Worm (Caenorhabditis elegans) whole organism, L4/young adult: ENCODE results near the gene prp-19.

Experiments used
- W03F9.2 ChIP-seq: fragments of 150-350 bp; optimal IDR thresholded peaks from 2 replicates; lab custom pipeline; 2014; ENCODE audit warnings: missing biosample characterization, missing genetic modification characterization
- dao-5 ChIP-seq: sonication (generic microtip); optimal IDR thresholded peaks from 2 replicates; lab custom pipeline; 2016; ENCODE audit warnings: missing genotype, missing genetic modification characterization, moderate library complexity, missing compliant biosample characterization
- him-1 ChIP-seq: sonication (generic microtip); optimal IDR thresholded peaks from 2 replicates; lab custom pipeline; 2016; ENCODE audit warnings: missing genotype, missing genetic modification reagents, missing genetic modification characterization, missing compliant biosample characterization

Gene prp-19

ce11 chrIII:5196298-5197045 is 24.6 kb upstream of the prp-19 start:
- TF ChIP-seq W03F9.2 (tag; lab: Kevin White, UChicago) (no peak), dao-5 (tag; lab: Kevin White, UChicago) (no peak), him-1 (no peak)

ce11 chrIII:5195690-5196089 is 23.8 kb upstream of the prp-19 start, which contains the start of gene moc-6:
Gene moc-6, plus strand, starts transcription at chrIII:5195990.
- TF ChIP-seq dao-5 (tag; lab: Kevin White, UChicago) (no peak), him-1 (no peak), W03F9.2 (tag; lab: Kevin White, UChicago) (no peak)

- TF ChIP-seq him-1 = no peak
- TF ChIP-seq W03F9.2 (tag; lab: Kevin White, UChicago) = no peak
- TF ChIP-seq dao-5 (tag; lab: Kevin White, UChicago) = no peak
Measured at ce11 chrIII:5193266-5193665, 21.4 kb upstream of the prp-19 start.

- TF ChIP-seq W03F9.2 (tag; lab: Kevin White, UChicago) = peak; percentile 45
- TF ChIP-seq him-1 = no peak
Measured at ce11 chrIII:5190671-5191174, 18.9 kb upstream of the prp-19 start, which contains the start of gene hira-1. Gene hira-1, plus strand, starts transcription at chrIII:5191124.

- TF ChIP-seq W03F9.2 (tag; lab: Kevin White, UChicago) (no peak), dao-5 (tag; lab: Kevin White, UChicago) (no peak), him-1 (no peak)
Measured at ce11 chrIII:5190179-5190578, 18.3 kb upstream of the prp-19 start.

ce11 chrIII:5188426-5188825 is 16.6 kb upstream of the prp-19 start, which contains the start of gene K10D2.8:
Gene K10D2.8, plus strand, starts transcription at chrIII:5188726.
- TF ChIP-seq dao-5 (tag; lab: Kevin White, UChicago) = no peak
- no peak for TF ChIP-seq W03F9.2 (tag; lab: Kevin White, UChicago)
- TF ChIP-seq him-1 = no peak

ce11 chrIII:5185620-5186019 is 13.8 kb upstream of the prp-19 start, which contains the start of gene pup-2:
Gene pup-2, plus strand, starts transcription at chrIII:5185920.
- no peak for TF ChIP-seq him-1
- TF ChIP-seq dao-5 (tag; lab: Kevin White, UChicago) = no peak
- TF ChIP-seq W03F9.2 (tag; lab: Kevin White, UChicago) = no peak

- TF ChIP-seq him-1 (no peak), dao-5 (tag; lab: Kevin White, UChicago) (no peak), W03F9.2 (tag; lab: Kevin White, UChicago) (no peak)
Measured at ce11 chrIII:5183372-5183771, 11.5 kb upstream of the prp-19 start.

- TF ChIP-seq him-1 = no peak
- TF ChIP-seq dao-5 (tag; lab: Kevin White, UChicago) = no peak
- TF ChIP-seq W03F9.2 (tag; lab: Kevin White, UChicago) = no peak
Measured at ce11 chrIII:5181641-5182040, 9.8 kb upstream of the prp-19 start.

ce11 chrIII:5181217-5181616 is 9.4 kb upstream of the prp-19 start:
- TF ChIP-seq him-1 = no peak
- TF ChIP-seq dao-5 (tag; lab: Kevin White, UChicago) = no peak
- no peak for TF ChIP-seq W03F9.2 (tag; lab: Kevin White, UChicago)

ce11 chrIII:5180588-5180987 is 8.7 kb upstream of the prp-19 start:
- TF ChIP-seq dao-5 (tag; lab: Kevin White, UChicago) = no peak
- TF ChIP-seq W03F9.2 (tag; lab: Kevin White, UChicago) = no peak

- TF ChIP-seq dao-5 (tag; lab: Kevin White, UChicago) (no peak), him-1 (no peak), W03F9.2 (tag; lab: Kevin White, UChicago) (no peak)
Measured at ce11 chrIII:5179166-5179565, 7.3 kb upstream of the prp-19 start.

ce11 chrIII:5173622-5174021 is 1.8 kb upstream of the prp-19 start, which contains the start of gene cid-1:
Gene cid-1, plus strand, starts transcription at chrIII:5173922.
- TF ChIP-seq dao-5 (tag; lab: Kevin White, UChicago) (no peak), W03F9.2 (tag; lab: Kevin White, UChicago) (no peak), him-1 (no peak)

ce11 chrIII:5173139-5173538 is 1.3 kb upstream of the prp-19 start, which contains the start of gene emb-1:
Gene emb-1, plus strand, starts transcription at chrIII:5173439.
- TF ChIP-seq him-1 = no peak
- no peak for TF ChIP-seq dao-5 (tag; lab: Kevin White, UChicago)
- TF ChIP-seq W03F9.2 (tag; lab: Kevin White, UChicago) = no peak
